Fruit fly (Drosophila melanogaster) Kc167 (cell line): ENCODE measurements around the gene CG34384.

ENCODE experiments used
- Myc ChIP-seq: fragments of >200 bp; optimal IDR thresholded peaks from 2 replicates; lab custom pipeline; 2017; ENCODE audit warnings: missing external identifiers
- Sin3A ChIP-seq: fragments of >200 bp; optimal IDR thresholded peaks from 2 replicates; lab custom pipeline; 2018; ENCODE audit warnings: missing external identifiers
- h ChIP-seq: fragments of >200 bp; optimal IDR thresholded peaks from 3 replicates; lab custom pipeline; 2018; ENCODE audit warnings: missing external identifiers
- insv ChIP-seq: fragments of >200 bp; optimal IDR thresholded peaks from 3 replicates; lab custom pipeline; 2018; ENCODE audit warnings: missing external identifiers
- psq ChIP-seq: fragments of >200 bp; optimal IDR thresholded peaks from 2 replicates; lab custom pipeline; 2017; ENCODE audit warnings: missing external identifiers

DNA sequence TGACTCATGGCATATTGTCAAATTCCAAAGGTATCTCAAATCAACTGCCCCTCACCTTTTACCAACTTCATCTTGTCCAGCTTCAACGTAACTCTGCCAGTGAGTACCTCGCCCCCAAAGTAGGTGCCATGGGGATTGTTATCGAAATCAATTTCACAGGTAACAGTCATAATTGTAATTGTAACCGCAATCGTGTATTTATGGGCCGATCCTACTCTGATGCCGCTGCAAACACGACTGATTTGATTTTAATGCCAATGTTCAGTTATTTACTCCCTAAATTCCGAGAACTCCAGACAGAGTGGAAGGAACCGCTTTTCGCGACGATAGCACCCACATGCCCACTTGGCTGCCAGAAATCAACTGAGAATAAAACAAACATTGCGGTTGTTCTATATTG, 28.4 kb upstream of the CG34384 start, which contains the start of gene CG18745:
- TF ChIP-seq h (lab: Kevin White, UChicago): no peak
- no peak for TF ChIP-seq psq (lab: Kevin White, UChicago)
- no peak for TF ChIP-seq Sin3A (lab: Kevin White, UChicago)
- no peak for TF ChIP-seq Myc (lab: Kevin White, UChicago)
- TF ChIP-seq insv (lab: Kevin White, UChicago): no peak
